Worm (Caenorhabditis elegans) whole organism, L4 larva: ENCODE measurements around the gene ugt-41.

Experiments used
- D1046.2 ChIP-seq: fragments of 200-800 bp; sonication (Bioruptor generic); IDR thresholded peaks from 2 replicates; pipeline ENCODE4 v1.3.6; 2022; ENCODE audit warnings: missing genetic modification characterization, missing compliant biosample characterization
- F49E8.2 ChIP-seq: sonication (generic microtip); optimal IDR thresholded peaks from 2 replicates; lab custom pipeline; 2016; ENCODE audit warnings: missing compliant biosample characterization, mild to moderate bottlenecking, missing genetic modification characterization, borderline replicate concordance
- T20F7.1 ChIP-seq: fragments of 200-800 bp; sonication (Bioruptor generic); optimal IDR thresholded peaks from 2 replicates; lab custom pipeline; 2018; ENCODE audit warnings: mild to moderate bottlenecking, missing genetic modification characterization, missing compliant biosample characterization
- aly-2 ChIP-seq: sonication (generic microtip); optimal IDR thresholded peaks from 2 replicates; lab custom pipeline; 2018; ENCODE audit warnings: missing biosample characterization, missing genetic modification characterization
- attf-4 ChIP-seq: sonication (generic microtip); optimal IDR thresholded peaks from 3 replicates; lab custom pipeline; 2017; ENCODE audit warnings: missing biosample characterization, missing genetic modification characterization
- ceh-20 ChIP-seq: fragments of 200-800 bp; sonication (Bioruptor generic); IDR thresholded peaks from 2 replicates; pipeline ENCODE4 v1.3.6; 2022; ENCODE audit warnings: missing genetic modification reagents, missing genetic modification characterization, missing compliant biosample characterization
- ceh-62 ChIP-seq: sonication (generic microtip); optimal IDR thresholded peaks from 2 replicates; lab custom pipeline; 2017; ENCODE audit warnings: missing biosample characterization, missing genetic modification characterization
- daf-16 ChIP-seq, 3 experiments: sonication (generic microtip); optimal IDR thresholded peaks; 2 replicates each; lab custom pipeline; 2016 to 2017; ENCODE audit warnings: missing genetic modification characterization in 3 of 3, missing genetic modification reagents in 3 of 3, mild to moderate bottlenecking in 2 of 3, missing compliant biosample characterization in 2 of 3, missing biosample characterization in 1 of 3, moderate library complexity in 1 of 3
- daf-19 ChIP-seq: fragments of 200-800 bp; sonication (Bioruptor generic); conservative IDR thresholded peaks from 2 replicates; pipeline ENCODE4 v1.3.6; 2022; ENCODE audit warnings: missing genetic modification characterization, missing compliant biosample characterization
- dmd-6 ChIP-seq: fragments of 200-800 bp; sonication (Bioruptor generic); IDR thresholded peaks from 2 replicates; pipeline ENCODE4 v1.3.6; 2022; ENCODE audit warnings: missing genetic modification reagents, missing genetic modification characterization, missing compliant biosample characterization
- dmd-9 ChIP-seq: fragments of 200-800 bp; sonication (Bioruptor generic); IDR thresholded peaks from 2 replicates; pipeline ENCODE4 v1.3.6; 2022; ENCODE audit warnings: missing genetic modification reagents, missing genetic modification characterization, missing compliant biosample characterization
- egl-27 ChIP-seq: sonication (generic microtip); optimal IDR thresholded peaks from 3 replicates; lab custom pipeline; 2017; ENCODE audit warnings: missing biosample characterization, missing genetic modification reagents, missing genetic modification characterization
- hif-1 ChIP-seq, 2 experiments: sonication (generic microtip); optimal IDR thresholded peaks; 2 replicates each; lab custom pipeline; 2016 to 2017; ENCODE audit warnings: missing compliant biosample characterization in 2 of 2, missing genetic modification characterization in 2 of 2, missing genetic modification reagents in 2 of 2, missing genotype in 2 of 2, mild to moderate bottlenecking in 1 of 2
- hlh-11 ChIP-seq: fragments of 200-800 bp; sonication (Bioruptor generic); optimal IDR thresholded peaks from 2 replicates; lab custom pipeline; 2018; ENCODE audit warnings: mild to moderate bottlenecking, missing genetic modification characterization, missing compliant biosample characterization
- lin-1 ChIP-seq: fragments of 200-800 bp; sonication (Bioruptor generic); IDR thresholded peaks from 2 replicates; pipeline ENCODE4 v1.3.6; 2022; ENCODE audit warnings: missing genetic modification reagents, missing genetic modification characterization, missing compliant biosample characterization
- madf-5 ChIP-seq, 2 experiments: fragments of 200-800 bp; sonication (Bioruptor generic); IDR thresholded peaks; 2 replicates each; pipeline ENCODE4 v1.3.6; 2022; ENCODE audit warnings: missing compliant biosample characterization in 2 of 2, missing genetic modification characterization in 2 of 2
- mdl-1 ChIP-seq, 2 experiments: fragments of 150-350 bp in 1 of 2; sonication (generic microtip) in 1 of 2; optimal IDR thresholded peaks; 2 replicates each; lab custom pipeline; 2014 to 2017; ENCODE audit warnings: missing biosample characterization in 2 of 2, missing genetic modification characterization in 2 of 2
- mep-1 ChIP-seq: fragments of 150-350 bp; sonication (generic microtip); optimal IDR thresholded peaks from 3 replicates; lab custom pipeline; 2014; ENCODE audit warnings: missing biosample characterization, missing genetic modification characterization
- mes-2 ChIP-seq: sonication (generic microtip); optimal IDR thresholded peaks from 2 replicates; lab custom pipeline; 2016; ENCODE audit warnings: missing genotype, mild to moderate bottlenecking, missing genetic modification characterization, missing compliant biosample characterization; ENCODE audit not compliant: poor library complexity, severe bottlenecking
- mxl-2 ChIP-seq: fragments of 200-800 bp; sonication (Bioruptor generic); conservative IDR thresholded peaks from 2 replicates; pipeline ENCODE4 v1.3.6; 2022; ENCODE audit warnings: missing genetic modification reagents, missing genetic modification characterization, missing compliant biosample characterization
- mxl-3 ChIP-seq: fragments of 200-800 bp; sonication (Bioruptor generic); optimal IDR thresholded peaks from 2 replicates; lab custom pipeline; 2018; ENCODE audit warnings: mild to moderate bottlenecking, missing genetic modification characterization, missing compliant biosample characterization
- nhr-102 ChIP-seq: sonication (generic microtip); optimal IDR thresholded peaks from 2 replicates; lab custom pipeline; 2016; ENCODE audit warnings: mild to moderate bottlenecking, missing genetic modification characterization, moderate library complexity, missing compliant biosample characterization
- nhr-111 ChIP-seq: fragments of 200-800 bp; sonication (Bioruptor generic); optimal IDR thresholded peaks from 2 replicates; lab custom pipeline; 2018; ENCODE audit warnings: mild to moderate bottlenecking, missing genetic modification characterization, missing compliant biosample characterization
- nhr-28 ChIP-seq: fragments of 150-350 bp; optimal IDR thresholded peaks from 2 replicates; lab custom pipeline; 2014; ENCODE audit warnings: missing biosample characterization, missing genetic modification characterization
- nhr-48 ChIP-seq: sonication (generic microtip); optimal IDR thresholded peaks from 2 replicates; lab custom pipeline; 2016; ENCODE audit warnings: mild to moderate bottlenecking, missing genetic modification characterization, missing compliant biosample characterization
- nhr-76 ChIP-seq: fragments of 150-350 bp; optimal IDR thresholded peaks from 2 replicates; lab custom pipeline; 2014; ENCODE audit warnings: missing biosample characterization, missing genetic modification characterization
- php-3 ChIP-seq: fragments of 200-800 bp; sonication (Bioruptor generic); IDR thresholded peaks from 2 replicates; pipeline ENCODE4 v1.3.6; 2022; ENCODE audit warnings: missing genetic modification reagents, missing genetic modification characterization, missing compliant biosample characterization
- saeg-2 ChIP-seq: fragments of 200-800 bp; sonication (Bioruptor generic); IDR thresholded peaks from 2 replicates; pipeline ENCODE4 v1.3.6; 2022; ENCODE audit warnings: missing genetic modification reagents, missing genetic modification characterization, missing compliant biosample characterization
- spr-1 ChIP-seq: sonication (generic microtip); optimal IDR thresholded peaks from 2 replicates; lab custom pipeline; 2016; ENCODE audit warnings: mild to moderate bottlenecking, missing genetic modification characterization, missing compliant biosample characterization
- spr-3 ChIP-seq: fragments of 200-800 bp; sonication (Bioruptor generic); optimal IDR thresholded peaks from 2 replicates; lab custom pipeline; 2018; ENCODE audit warnings: mild to moderate bottlenecking, missing genetic modification characterization, missing compliant biosample characterization
- tra-1 ChIP-seq: fragments of 200-800 bp; sonication (Bioruptor generic); IDR thresholded peaks from 2 replicates; pipeline ENCODE4 v1.3.6; 2022; ENCODE audit warnings: missing genetic modification reagents, missing genetic modification characterization, missing compliant biosample characterization
- unc-62 ChIP-seq, 3 experiments: fragments of 150-350 bp in 1 of 3; sonication (generic microtip); optimal IDR thresholded peaks in 2 of 3; peaks in 1 of 3; 1 replicate in 1 of 3; 2 replicates in 2 of 3; lab custom pipeline; 2014 to 2017; ENCODE audit warnings: missing biosample characterization in 3 of 3, missing genetic modification characterization in 3 of 3, missing genetic modification reagents in 3 of 3, missing genotype in 1 of 3
- vab-7 ChIP-seq: fragments of 200-800 bp; sonication (Bioruptor generic); IDR thresholded peaks from 2 replicates; pipeline ENCODE4 v1.3.6; 2022; ENCODE audit warnings: missing genetic modification reagents, missing genetic modification characterization, missing compliant biosample characterization

Gene ugt-41

DNA sequence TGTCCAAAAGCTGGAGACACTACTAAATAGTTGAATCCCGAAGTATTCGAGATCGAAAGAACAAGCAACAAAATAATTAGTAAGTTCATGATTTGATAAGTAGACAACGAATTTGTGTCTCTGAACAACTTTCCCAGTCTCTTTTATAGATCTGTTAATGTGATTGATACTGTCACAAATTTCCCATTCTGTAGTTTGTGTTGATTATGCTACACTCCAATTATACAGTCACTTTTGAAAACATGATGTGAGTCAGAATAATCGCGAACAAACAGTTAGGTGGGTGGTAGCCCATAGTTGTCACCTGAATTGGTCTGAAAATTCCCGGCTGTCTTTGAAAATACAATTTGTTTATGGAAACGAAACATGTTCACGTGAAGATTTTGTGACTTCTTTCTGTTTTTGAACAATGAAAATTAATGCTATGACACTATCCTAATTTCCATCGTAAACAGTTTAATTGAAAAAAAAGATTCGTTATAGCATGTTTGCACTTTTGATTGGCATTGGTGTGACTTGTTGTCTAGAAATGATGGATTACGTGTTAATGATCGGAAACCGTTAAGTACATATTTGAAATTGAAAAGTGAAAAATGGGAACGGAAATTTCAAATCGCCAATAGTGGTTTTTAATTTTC, at the start of gene ugt-41:
TSS of gene ugt-41 (minus strand) at position 119 of the 638 bp plus-strand sequence.
- TF ChIP-seq mxl-3 (no peak), vab-7 (GFP tag; lab: Robert Waterston, UW) (no peak), T20F7.1 (GFP tag; lab: Kevin White, UChicago) (no peak), nhr-76 (tag; lab: Kevin White, UChicago) (no peak), dmd-9 (GFP tag; lab: Robert Waterston, UW) (no peak), mep-1 (tag; lab: Kevin White, UChicago) (no peak), attf-4 (no peak), spr-3 (GFP tag; lab: Kevin White, UChicago) (no peak), spr-1 (tag; lab: Kevin White, UChicago) (no peak), tra-1 (GFP tag; lab: Robert Waterston, UW) (0 out of 2 replicates have a peak, but pooled peaks have one; percentile 57), lin-1 (no peak), mdl-1 (tag; optimal IDR thresholded peaks at IDR 0.05; lab: Kevin White, UChicago) (peak in 1 of 2 experiments; percentile 6), aly-2 (tag; lab: Kevin White, UChicago) (no peak), dmd-6 (peak; percentile 81), D1046.2 (GFP tag; lab: Robert Waterston, UW) (no peak), mes-2 (no peak), php-3 (GFP tag; lab: Robert Waterston, UW) (peak; percentile 92), hif-1 (tag; optimal IDR thresholded peaks at IDR 0.05; lab: Kevin White, UChicago) (peak in 1 of 2 experiments; percentile 53), saeg-2 (no peak), F49E8.2 (no peak), mxl-2 (GFP tag; lab: Robert Waterston, UW) (peak; percentile 60; the same call in 1 of the 2 replicates), nhr-48 (tag; lab: Kevin White, UChicago) (peak; percentile 28), egl-27 (tag; lab: Kevin White, UChicago) (no peak), nhr-102 (tag; lab: Kevin White, UChicago) (peak; percentile 90), daf-16 (GFP tag; optimal IDR thresholded peaks at IDR 0.05; lab: Kevin White, UChicago) (no peak), daf-16 (tag; optimal IDR thresholded peaks at IDR 0.05; lab: Kevin White, UChicago) (peak; percentile 96), nhr-111 (GFP tag; lab: Kevin White, UChicago) (no peak), daf-19 (no peak), ceh-20 (GFP tag; lab: Robert Waterston, UW) (peak; percentile 65; the same call in 1 of the 2 replicates), nhr-28 (tag; lab: Kevin White, UChicago) (peak; percentile 92), hlh-11 (tag; lab: Kevin White, UChicago) (peak; percentile 66), madf-5 (GFP tag; IDR thresholded peaks at IDR 0.05; lab: Robert Waterston, UW) (no peak), unc-62 (GFP tag; optimal IDR thresholded peaks at IDR 0.05 in 1 of 2; lab: Kevin White, UChicago) (peak in 1 of 2 experiments; percentile 51), unc-62 (tag; optimal IDR thresholded peaks at IDR 0.05; lab: Kevin White, UChicago) (no peak)

DNA sequence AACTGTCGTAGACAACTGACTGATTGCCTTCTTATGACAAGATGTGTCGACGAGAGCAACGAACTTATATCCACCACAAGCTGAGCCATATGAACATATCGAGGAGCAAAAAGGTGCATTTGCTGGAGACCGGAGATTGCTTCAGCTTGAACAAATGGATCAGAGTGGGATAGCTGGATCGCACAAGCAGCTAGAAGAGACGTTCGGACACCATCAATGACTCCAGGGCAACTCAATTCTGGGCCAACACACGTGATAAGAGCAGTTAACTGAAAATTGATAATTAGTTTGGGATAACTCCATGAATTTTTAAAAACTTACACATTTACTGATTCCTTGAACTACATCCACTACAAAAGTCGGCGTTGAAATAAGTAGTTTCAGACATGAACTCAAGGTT, 45.6 kb upstream of the ugt-41 start:
- TF ChIP-seq unc-62 (GFP tag; optimal IDR thresholded peaks at IDR 0.05 in 1 of 2; lab: Kevin White, UChicago) (peak in 1 of 2 experiments; percentile 63), unc-62 (tag; optimal IDR thresholded peaks at IDR 0.05; lab: Kevin White, UChicago) (no peak), mes-2 (no peak), ceh-62 (tag; lab: Kevin White, UChicago) (no peak)

DNA sequence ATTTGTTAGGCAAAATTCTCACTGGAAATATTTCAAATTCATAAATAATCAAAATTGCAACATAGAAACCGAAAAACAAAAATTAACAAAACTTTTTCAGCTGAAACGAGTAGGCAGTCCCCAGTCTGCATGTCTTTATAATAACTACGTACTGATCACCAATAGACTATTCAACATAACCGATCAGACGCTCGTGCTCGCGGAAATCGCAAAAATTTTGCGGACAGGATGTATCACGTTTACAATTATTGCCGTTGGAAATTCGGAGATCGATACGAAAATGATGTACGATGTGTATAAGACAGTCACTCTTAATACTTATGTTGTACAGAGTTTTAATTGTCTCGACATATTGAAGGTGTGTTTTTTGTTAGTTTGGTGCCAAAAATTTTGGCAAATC, 38.0 kb upstream of the ugt-41 start:
- TF ChIP-seq unc-62 (GFP tag; optimal IDR thresholded peaks at IDR 0.05 in 1 of 2; lab: Kevin White, UChicago) (peak in 1 of 2 experiments; percentile 94), unc-62 (tag; optimal IDR thresholded peaks at IDR 0.05; lab: Kevin White, UChicago) (no peak), ceh-20 (GFP tag; lab: Robert Waterston, UW) (no peak), attf-4 (no peak)
